Worm (Caenorhabditis elegans) whole organism, early embryonic: ENCODE results near the gene Y45F10B.12.

Experiments
- B0310.2 ChIP-seq: sonication (generic microtip); optimal IDR thresholded peaks from 2 replicates; lab custom pipeline; 2016; ENCODE audit warnings: mild to moderate bottlenecking, missing genetic modification characterization, missing compliant biosample characterization
- aly-1 ChIP-seq: sonication (generic microtip); optimal IDR thresholded peaks from 2 replicates; lab custom pipeline; 2016; ENCODE audit warnings: missing genetic modification characterization, missing compliant biosample characterization
- ama-1 ChIP-seq: fragments of 150-350 bp; optimal IDR thresholded peaks from 2 replicates; lab custom pipeline; 2014
- ceh-13 ChIP-seq: fragments of 200-800 bp; sonication (Bioruptor generic); optimal IDR thresholded peaks from 2 replicates; lab custom pipeline; 2018; ENCODE audit warnings: mild to moderate bottlenecking, missing genetic modification characterization, missing compliant biosample characterization
- ceh-36 ChIP-seq: sonication (generic microtip); optimal IDR thresholded peaks from 2 replicates; lab custom pipeline; 2016; ENCODE audit warnings: missing genetic modification characterization, inconsistent platforms, missing compliant biosample characterization
- ets-7 ChIP-seq: sonication (generic microtip); optimal IDR thresholded peaks from 2 replicates; lab custom pipeline; 2016; ENCODE audit warnings: missing genotype, missing genetic modification characterization, missing compliant biosample characterization
- flt-1 ChIP-seq: fragments of 200-800 bp; sonication (Bioruptor generic); IDR thresholded peaks from 2 replicates; pipeline ENCODE4 v1.3.6; 2022; ENCODE audit warnings: missing genetic modification characterization, missing compliant biosample characterization
- hmbx-1 ChIP-seq: sonication (generic microtip); optimal IDR thresholded peaks from 2 replicates; lab custom pipeline; 2016; ENCODE audit warnings: mild to moderate bottlenecking, missing genetic modification characterization, missing compliant biosample characterization
- hmg-4 ChIP-seq: fragments of 200-800 bp; sonication (Bioruptor generic); optimal IDR thresholded peaks from 2 replicates; lab custom pipeline; 2018; ENCODE audit warnings: mild to moderate bottlenecking, missing genetic modification characterization, missing compliant biosample characterization
- pes-1 ChIP-seq: fragments of 200-800 bp; sonication (Bioruptor generic); IDR thresholded peaks from 2 replicates; pipeline ENCODE4 v1.3.6; 2022; ENCODE audit warnings: missing genetic modification reagents, missing genetic modification characterization, missing compliant biosample characterization
- sea-1 ChIP-seq: fragments of 200-800 bp; sonication (Bioruptor generic); conservative IDR thresholded peaks from 2 replicates; pipeline ENCODE4 v1.3.6; 2022; ENCODE audit warnings: missing genetic modification characterization, missing compliant biosample characterization
- tbx-11 ChIP-seq: fragments of 200-800 bp; sonication (Bioruptor generic); IDR thresholded peaks from 2 replicates; pipeline ENCODE4 v1.3.6; 2022; ENCODE audit warnings: missing genetic modification characterization, missing compliant biosample characterization
- tbx-37 ChIP-seq: fragments of 200-800 bp; sonication (Bioruptor generic); conservative IDR thresholded peaks from 2 replicates; pipeline ENCODE4 v1.3.6; 2022; ENCODE audit warnings: missing genetic modification reagents, missing genetic modification characterization, missing compliant biosample characterization

DNA sequence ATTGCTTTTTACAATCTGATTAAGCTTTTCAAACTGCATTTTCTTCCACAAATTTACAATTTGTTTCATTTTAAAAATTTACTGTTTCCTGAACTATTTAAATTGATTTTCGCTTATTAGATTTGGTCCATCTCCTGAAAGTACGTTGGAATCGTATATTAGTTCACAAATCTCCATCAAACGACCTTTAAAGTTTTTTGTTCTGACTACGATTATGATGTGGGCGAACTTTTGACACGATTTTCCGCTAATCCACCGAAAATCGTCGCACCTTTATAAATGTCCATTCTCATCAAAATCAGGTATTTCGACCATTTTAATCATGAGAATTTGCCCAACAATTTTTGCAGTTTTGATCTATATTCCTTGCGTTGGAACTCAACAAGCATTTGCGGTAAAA is 36.3 kb downstream of the Y45F10B.12 start, which contains the start of gene C08F11.1:
- TF ChIP-seq aly-1 (no peak), tbx-11 (GFP tag; lab: Robert Waterston, UW) (no peak), ama-1 (lab: Kevin White, UChicago) (no peak), flt-1 (GFP tag; lab: Robert Waterston, UW) (no peak), ceh-13 (GFP tag; lab: Kevin White, UChicago) (no peak), hmbx-1 (tag; lab: Kevin White, UChicago) (no peak), tbx-37 (no peak), ets-7 (no peak), ceh-36 (tag; lab: Kevin White, UChicago) (no peak), B0310.2 (tag; lab: Kevin White, UChicago) (no peak), hmg-4 (GFP tag; lab: Kevin White, UChicago) (no peak), sea-1 (GFP tag; lab: Robert Waterston, UW) (no peak), pes-1 (no peak)
